Worm (Caenorhabditis elegans): ENCODE results near the gene gadr-4.

The gadr-4 gene

DNA sequence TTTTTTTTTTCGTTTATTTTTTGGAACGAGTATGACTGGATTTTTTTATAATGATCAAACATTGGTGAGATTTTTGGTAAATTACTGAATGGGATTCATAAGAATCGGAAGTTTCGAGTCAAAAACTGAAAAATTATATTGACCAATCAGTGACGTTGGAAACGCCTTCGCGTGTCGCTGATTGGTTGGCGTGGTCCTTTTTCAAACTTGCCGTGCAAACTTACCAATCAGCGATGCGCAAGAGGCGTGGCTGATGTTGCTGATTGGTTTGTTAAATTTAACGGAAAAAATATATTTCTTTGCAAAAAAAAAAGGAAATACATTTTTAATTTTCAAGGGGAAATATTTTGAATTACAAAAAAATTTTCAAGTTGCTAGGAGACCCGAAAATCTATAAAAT lies 12.3 kb upstream of the gadr-4 start:
- no peak for TF ChIP-seq tbx-11 (GFP tag; IDR thresholded peaks at IDR 0.05)
- no peak for TF ChIP-seq B0310.2 (tag; optimal IDR thresholded peaks at IDR 0.05)
- TF ChIP-seq ceh-36 (tag; optimal IDR thresholded peaks at IDR 0.05): no peak
- no peak for TF ChIP-seq hmg-4 (GFP tag; optimal IDR thresholded peaks at IDR 0.05)
- no peak for TF ChIP-seq tbx-37 (GFP tag; conservative IDR thresholded peaks at IDR 0.05)

DNA sequence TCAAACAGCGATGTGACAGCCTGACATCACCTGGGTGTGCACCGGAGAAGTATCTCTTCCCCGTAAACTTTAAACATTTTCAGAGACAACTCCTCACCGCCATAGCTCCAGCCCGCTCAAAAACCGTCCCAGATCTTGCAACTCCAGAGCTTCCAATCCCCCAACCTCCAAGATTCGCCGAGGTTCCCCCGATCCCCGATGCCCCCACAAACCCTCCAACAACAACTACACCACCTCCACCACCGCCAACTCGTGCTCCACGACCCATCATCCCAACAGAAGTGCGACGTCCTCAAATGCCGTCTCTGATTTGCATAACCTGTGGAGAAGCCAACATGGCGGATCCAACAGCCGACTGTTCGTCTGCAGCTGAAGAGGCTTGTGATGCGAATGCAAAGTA lies 8.7 kb upstream of the gadr-4 start:
- TF ChIP-seq ceh-13 (GFP tag; optimal IDR thresholded peaks at IDR 0.05) (no peak), ama-1 (optimal IDR thresholded peaks at IDR 0.05) (no peak), B0310.2 (tag; optimal IDR thresholded peaks at IDR 0.05) (no peak), flt-1 (GFP tag; IDR thresholded peaks at IDR 0.05) (no peak), hmg-4 (GFP tag; optimal IDR thresholded peaks at IDR 0.05) (no peak), tbx-11 (GFP tag; IDR thresholded peaks at IDR 0.05) (no peak), hnd-1 (tag; optimal IDR thresholded peaks at IDR 0.05) (no peak), tbx-37 (GFP tag; conservative IDR thresholded peaks at IDR 0.05) (no peak), F13C5.2 (tag; optimal IDR thresholded peaks at IDR 0.05) (no peak), ets-7 (tag; optimal IDR thresholded peaks at IDR 0.05) (no peak), ceh-36 (tag; optimal IDR thresholded peaks at IDR 0.05) (no peak), hmbx-1 (tag; optimal IDR thresholded peaks at IDR 0.05) (no peak), tra-4 (tag; optimal IDR thresholded peaks at IDR 0.05) (no peak), pes-1 (GFP tag; IDR thresholded peaks at IDR 0.05) (no peak), scrt-1 (GFP tag; IDR thresholded peaks at IDR 0.05) (no peak), aly-1 (tag; optimal IDR thresholded peaks at IDR 0.05) (no peak), sea-1 (GFP tag; conservative IDR thresholded peaks at IDR 0.05) (no peak)

DNA sequence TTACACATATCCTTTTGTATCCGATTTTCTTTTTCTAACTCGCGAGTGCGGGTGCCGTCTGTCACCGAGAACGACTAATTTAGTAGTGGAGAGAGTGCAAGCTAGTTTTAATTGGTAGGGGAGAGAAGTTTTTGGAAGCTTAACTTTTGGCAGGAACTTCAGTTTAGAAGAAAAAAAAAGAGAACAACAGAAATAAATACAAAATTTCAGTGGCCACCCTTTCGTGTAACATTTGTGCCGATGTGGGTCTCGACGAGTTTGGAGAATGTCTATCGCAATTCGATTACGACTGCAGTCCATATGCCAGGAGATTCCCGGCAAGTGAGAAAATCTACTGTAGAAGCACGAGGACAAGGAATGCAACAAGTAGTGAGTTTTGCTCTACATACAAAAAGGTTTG lies 5.8 kb upstream of the gadr-4 start:
- TF ChIP-seq tra-4 (tag; optimal IDR thresholded peaks at IDR 0.05) (no peak), hnd-1 (tag; optimal IDR thresholded peaks at IDR 0.05) (no peak), tbx-37 (GFP tag; conservative IDR thresholded peaks at IDR 0.05) (no peak), ama-1 (optimal IDR thresholded peaks at IDR 0.05) (no peak), ceh-13 (GFP tag; optimal IDR thresholded peaks at IDR 0.05) (no peak), ceh-36 (tag; optimal IDR thresholded peaks at IDR 0.05) (no peak), tbx-11 (GFP tag; IDR thresholded peaks at IDR 0.05) (no peak)

DNA sequence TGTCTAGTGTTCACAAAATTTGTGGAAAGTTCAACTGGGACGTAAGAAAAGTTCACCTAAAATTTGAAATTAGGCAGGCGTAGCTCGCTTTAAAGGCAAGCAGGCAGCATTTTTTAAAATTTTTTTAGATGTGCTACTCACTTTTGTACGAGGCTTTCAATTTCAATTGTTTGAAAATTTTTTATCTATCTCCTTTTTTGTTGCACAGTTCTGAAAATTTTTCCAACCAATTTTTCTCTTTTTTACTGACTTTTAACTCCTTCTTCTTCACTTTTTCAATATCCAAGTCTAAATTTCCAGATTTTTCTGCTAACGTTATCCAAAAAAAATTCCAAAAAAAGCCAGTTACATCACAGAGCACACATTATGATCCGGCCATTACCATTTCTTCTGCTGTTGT lies 4.9 kb upstream of the gadr-4 start, which contains the start of gene W06A11.1:
Gene W06A11.1 (plus strand): TSS at position 301 of the 400 bp plus-strand sequence.
- TF ChIP-seq ceh-13 (GFP tag; optimal IDR thresholded peaks at IDR 0.05) (no peak), ceh-36 (tag; optimal IDR thresholded peaks at IDR 0.05) (no peak), aly-1 (tag; optimal IDR thresholded peaks at IDR 0.05) (no peak), scrt-1 (GFP tag; IDR thresholded peaks at IDR 0.05) (no peak), tbx-37 (GFP tag; conservative IDR thresholded peaks at IDR 0.05) (no peak), ama-1 (optimal IDR thresholded peaks at IDR 0.05) (no peak), hmg-4 (GFP tag; optimal IDR thresholded peaks at IDR 0.05) (no peak), hmbx-1 (tag; optimal IDR thresholded peaks at IDR 0.05) (no peak), ets-7 (tag; optimal IDR thresholded peaks at IDR 0.05) (no peak), pes-1 (GFP tag; IDR thresholded peaks at IDR 0.05) (no peak)

DNA sequence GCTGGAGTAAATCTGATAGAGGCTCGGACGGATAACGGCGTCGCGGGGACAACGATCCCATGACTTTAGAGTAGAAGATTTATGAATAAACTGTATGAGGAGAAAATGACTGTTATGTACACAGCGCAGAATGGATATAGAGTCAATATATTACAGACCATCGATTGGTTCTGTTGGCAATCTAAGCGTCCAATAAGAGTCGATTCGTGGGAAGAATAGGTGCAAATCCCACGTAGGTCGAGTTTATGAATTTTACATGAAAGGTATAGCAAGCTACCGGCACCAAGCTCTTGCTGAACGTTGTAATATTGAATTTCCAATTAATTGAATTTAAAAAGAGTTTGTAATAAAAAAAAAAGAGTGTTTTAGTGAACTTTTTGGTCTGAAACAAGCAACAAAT lies 1.6 kb upstream of the gadr-4 start, which contains the start of gene fbxb-118:
Gene fbxb-118 (minus strand): TSS at position 101 of the 400 bp plus-strand sequence.
- TF ChIP-seq hmg-4 (GFP tag; optimal IDR thresholded peaks at IDR 0.05): no peak
- TF ChIP-seq F13C5.2 (tag; optimal IDR thresholded peaks at IDR 0.05): no peak
- no peak for TF ChIP-seq hmbx-1 (tag; optimal IDR thresholded peaks at IDR 0.05)
- TF ChIP-seq scrt-1 (GFP tag; IDR thresholded peaks at IDR 0.05): no peak
- no peak for TF ChIP-seq tbx-11 (GFP tag; IDR thresholded peaks at IDR 0.05)
- no peak for TF ChIP-seq tbx-37 (GFP tag; conservative IDR thresholded peaks at IDR 0.05)
- TF ChIP-seq ceh-13 (GFP tag; optimal IDR thresholded peaks at IDR 0.05): no peak
- TF ChIP-seq ets-7 (tag; optimal IDR thresholded peaks at IDR 0.05): no peak
- no peak for TF ChIP-seq flt-1 (GFP tag; IDR thresholded peaks at IDR 0.05)
- no peak for TF ChIP-seq ceh-36 (tag; optimal IDR thresholded peaks at IDR 0.05)
- TF ChIP-seq tra-4 (tag; optimal IDR thresholded peaks at IDR 0.05): no peak
- TF ChIP-seq hnd-1 (tag; optimal IDR thresholded peaks at IDR 0.05): no peak
- no peak for TF ChIP-seq sea-1 (GFP tag; conservative IDR thresholded peaks at IDR 0.05)
- no peak for TF ChIP-seq aly-1 (tag; optimal IDR thresholded peaks at IDR 0.05)
- TF ChIP-seq B0310.2 (tag; optimal IDR thresholded peaks at IDR 0.05): no peak
- no peak for TF ChIP-seq ama-1 (optimal IDR thresholded peaks at IDR 0.05)

DNA sequence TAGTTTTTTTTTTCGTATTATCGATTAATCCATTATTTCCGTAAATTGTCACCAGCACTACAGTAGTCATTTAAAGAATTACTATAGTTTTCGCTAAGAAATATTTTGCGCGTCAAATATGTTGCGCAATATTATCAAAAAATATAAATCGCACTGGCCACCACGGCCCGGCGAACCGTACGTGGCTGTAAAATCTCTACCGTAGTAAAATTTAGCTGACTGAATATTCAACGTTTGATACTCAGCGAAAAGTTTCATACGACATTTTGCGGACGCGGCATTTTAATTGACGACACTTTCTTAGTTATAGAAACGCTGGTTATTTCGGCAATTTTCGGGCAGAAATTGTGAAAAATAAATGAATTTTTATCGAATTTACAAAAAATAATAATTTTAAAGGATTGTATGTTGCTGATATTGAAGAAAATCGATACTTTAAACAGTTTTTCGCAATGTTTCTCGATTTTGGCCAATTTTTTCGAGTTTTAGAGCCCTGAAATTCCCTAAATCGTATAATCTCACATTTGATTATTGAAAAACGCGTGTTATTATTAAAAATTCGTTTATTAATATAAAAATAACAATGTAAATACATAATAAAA lies 14.4 kb downstream of the gadr-4 start:
- peak; percentile 65 for TF ChIP-seq pes-1 (GFP tag; IDR thresholded peaks at IDR 0.05)
- TF ChIP-seq tbx-37 (GFP tag; conservative IDR thresholded peaks at IDR 0.05): peak; percentile 56
- 0 out of 2 replicates have a peak, but pooled peaks have one; percentile 26 for TF ChIP-seq flt-1 (GFP tag; IDR thresholded peaks at IDR 0.05)

DNA sequence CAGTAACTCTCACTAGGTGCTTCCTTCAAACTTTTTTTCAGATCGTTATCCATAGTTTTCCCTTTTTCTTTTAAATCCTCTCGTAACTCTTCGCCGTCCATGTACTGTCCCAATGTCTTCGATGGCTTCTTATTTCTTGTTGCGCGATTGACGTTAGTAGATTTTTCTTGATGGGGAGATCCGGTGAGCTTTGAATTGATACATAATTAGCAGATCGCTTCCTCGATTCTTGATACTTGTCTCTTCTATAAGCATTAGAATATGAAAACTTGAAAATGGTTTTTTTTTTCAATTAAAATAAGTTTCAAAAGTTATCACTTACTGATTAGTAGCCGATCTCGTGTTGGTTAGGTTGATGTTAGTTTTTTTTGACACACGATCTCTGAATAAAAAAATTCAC lies 17.0 kb downstream of the gadr-4 start, which contains the start of gene K07D4.2:
Gene K07D4.2 (minus strand): TSS at position 101 of the 400 bp plus-strand sequence.
- TF ChIP-seq tbx-37 (GFP tag; conservative IDR thresholded peaks at IDR 0.05): no peak
- no peak for TF ChIP-seq flt-1 (GFP tag; IDR thresholded peaks at IDR 0.05)
- TF ChIP-seq ceh-13 (GFP tag; optimal IDR thresholded peaks at IDR 0.05): no peak
- TF ChIP-seq hmg-4 (GFP tag; optimal IDR thresholded peaks at IDR 0.05): no peak
- no peak for TF ChIP-seq pes-1 (GFP tag; IDR thresholded peaks at IDR 0.05)
- no peak for TF ChIP-seq tra-4 (tag; optimal IDR thresholded peaks at IDR 0.05)
- no peak for TF ChIP-seq ama-1 (optimal IDR thresholded peaks at IDR 0.05)
- no peak for TF ChIP-seq sea-1 (GFP tag; conservative IDR thresholded peaks at IDR 0.05)
- no peak for TF ChIP-seq ceh-36 (tag; optimal IDR thresholded peaks at IDR 0.05)
- no peak for TF ChIP-seq ets-7 (tag; optimal IDR thresholded peaks at IDR 0.05)
- no peak for TF ChIP-seq tbx-11 (GFP tag; IDR thresholded peaks at IDR 0.05)
- no peak for TF ChIP-seq aly-1 (tag; optimal IDR thresholded peaks at IDR 0.05)
- no peak for TF ChIP-seq hmbx-1 (tag; optimal IDR thresholded peaks at IDR 0.05)

DNA sequence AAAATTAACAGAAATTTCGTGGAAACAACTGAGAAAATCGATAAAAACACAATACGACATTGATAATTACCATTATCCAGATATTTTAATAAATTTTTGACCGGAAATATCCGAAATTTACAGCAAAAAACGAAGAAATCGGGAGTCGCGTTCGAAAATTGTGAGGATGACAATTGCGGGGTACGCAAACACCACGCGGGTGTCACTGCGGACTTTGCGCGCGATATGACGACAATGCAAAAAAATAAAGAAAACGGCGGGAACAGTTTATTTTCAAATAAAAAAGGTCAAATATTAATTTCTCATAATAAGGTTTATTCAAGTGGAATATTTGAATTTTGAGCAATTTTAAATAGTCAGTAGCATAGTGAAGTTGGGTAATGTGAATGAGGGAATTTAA lies 18.0 kb downstream of the gadr-4 start, which contains the start of gene rpn-11:
Gene rpn-11 (minus strand): TSS at position 198 of the 400 bp plus-strand sequence.
- TF ChIP-seq aly-1 (tag; optimal IDR thresholded peaks at IDR 0.05): no peak
- peak; percentile 30 for TF ChIP-seq F13C5.2 (tag; optimal IDR thresholded peaks at IDR 0.05)
